Fruit fly (Drosophila melanogaster) whole organism, embryonic: ENCODE measurements around the gene Cyp4d14.

Experiments
- Aef1 ChIP-seq: fragments of 200-800 bp; sonication (Bioruptor generic); IDR thresholded peaks from 3 replicates; pipeline ENCODE4 v1.3.6; 2022; ENCODE audit warnings: missing biosample characterization, missing genetic modification characterization
- CG10209 ChIP-seq: fragments of 200-800 bp; sonication (Bioruptor generic); optimal IDR thresholded peaks from 3 replicates; lab custom pipeline; 2017; ENCODE audit warnings: missing biosample characterization, mild to moderate bottlenecking, missing genetic modification characterization, missing genetic modification reagents
- CG10274 ChIP-seq: fragments of 200-800 bp; sonication (Bioruptor generic); optimal IDR thresholded peaks from 3 replicates; lab custom pipeline; 2017; ENCODE audit warnings: missing biosample characterization, mild to moderate bottlenecking, missing genetic modification characterization
- CG11504 ChIP-seq: fragments of 200-800 bp; sonication (Bioruptor generic); optimal IDR thresholded peaks from 3 replicates; lab custom pipeline; 2019; ENCODE audit warnings: missing biosample characterization, mild to moderate bottlenecking, missing genetic modification characterization, moderate library complexity
- CG13123 ChIP-seq: fragments of 200-800 bp; sonication (Bioruptor generic); optimal IDR thresholded peaks from 2 replicates; lab custom pipeline; 2016; ENCODE audit warnings: missing biosample characterization, missing genetic modification characterization
- CG13624 ChIP-seq: fragments of 200-800 bp; sonication (Bioruptor generic); optimal IDR thresholded peaks from 2 replicates; lab custom pipeline; 2016; ENCODE audit warnings: missing biosample characterization, missing genetic modification characterization
- CG17186 ChIP-seq: fragments of 200-800 bp; sonication (Bioruptor generic); optimal IDR thresholded peaks from 3 replicates; lab custom pipeline; 2017; ENCODE audit warnings: missing biosample characterization, missing genetic modification reagents, missing genetic modification characterization
- CG17328 ChIP-seq: fragments of 200-800 bp; sonication (Bioruptor generic); IDR thresholded peaks from 2 replicates; pipeline ENCODE4 v1.3.6; 2022; ENCODE audit warnings: missing biosample characterization, missing genetic modification characterization
- CG18619 ChIP-seq: fragments of 200-800 bp; sonication (Bioruptor generic); optimal IDR thresholded peaks from 3 replicates; lab custom pipeline; 2017; ENCODE audit warnings: missing biosample characterization, mild to moderate bottlenecking, missing genetic modification characterization
- CG2120 ChIP-seq: fragments of 200-800 bp; sonication (Bioruptor generic); optimal IDR thresholded peaks from 3 replicates; lab custom pipeline; 2016; ENCODE audit warnings: missing biosample characterization, missing genetic modification characterization
- CG2129 ChIP-seq: fragments of 200-800 bp; sonication (Bioruptor generic); IDR thresholded peaks from 2 replicates; pipeline ENCODE4 v1.3.6; 2022; ENCODE audit warnings: missing biosample characterization, missing genetic modification characterization; ENCODE audit not compliant: partially characterized antibody
- CG3726 ChIP-seq: fragments of 200-800 bp; sonication (Bioruptor generic); IDR thresholded peaks from 3 replicates; pipeline ENCODE4, ENCODE4 v1.3.6; 2022; ENCODE audit warnings: missing biosample characterization, missing genetic modification characterization
- CG6272 ChIP-seq: fragments of 200-800 bp; sonication (Bioruptor generic); IDR thresholded peaks from 2 replicates; pipeline ENCODE4 v1.3.6; 2022; ENCODE audit warnings: missing biosample characterization, missing genetic modification characterization
- CG7928 ChIP-seq: fragments of 200-800 bp; sonication (Bioruptor generic); optimal IDR thresholded peaks from 2 replicates; lab custom pipeline; 2017; ENCODE audit warnings: missing biosample characterization, mild to moderate bottlenecking, missing genetic modification characterization
- CG9437 ChIP-seq: fragments of 200-800 bp; sonication (Bioruptor generic); optimal IDR thresholded peaks from 2 replicates; lab custom pipeline; 2018; ENCODE audit warnings: missing biosample characterization, mild to moderate bottlenecking, missing genetic modification characterization
- CG9932 ChIP-seq: fragments of 200-800 bp; sonication (Bioruptor generic); IDR thresholded peaks from 2 replicates; pipeline ENCODE4 v1.3.6; 2022; ENCODE audit warnings: missing biosample characterization, missing genetic modification characterization
- CoRest ChIP-seq: fragments of 200-800 bp; sonication (Bioruptor generic); optimal IDR thresholded peaks from 3 replicates; lab custom pipeline; 2018; ENCODE audit warnings: missing biosample characterization, mild to moderate bottlenecking, missing genetic modification characterization, moderate library complexity
- Drgx ChIP-seq: fragments of 200-800 bp; sonication (Bioruptor generic); IDR thresholded peaks from 2 replicates; pipeline ENCODE4 v1.3.6; 2022; ENCODE audit warnings: missing biosample characterization, missing genetic modification characterization
- Ets65A ChIP-seq: fragments of 200-800 bp; sonication (Bioruptor generic); peaks from one replicate; lab custom pipeline; 2016; ENCODE audit warnings: missing biosample characterization, missing genetic modification characterization
- H15 ChIP-seq: fragments of 200-800 bp; sonication (Bioruptor generic); IDR thresholded peaks from 3 replicates; pipeline ENCODE4 v1.3.6; 2022; ENCODE audit warnings: missing biosample characterization, missing genetic modification characterization
- Jarid2 ChIP-seq: fragments of 200-800 bp; sonication (Bioruptor generic); optimal IDR thresholded peaks from 3 replicates; lab custom pipeline; 2017; ENCODE audit warnings: mild to moderate bottlenecking, missing biosample characterization, missing genetic modification reagents, missing genetic modification characterization
- Meics ChIP-seq: fragments of 200-800 bp; sonication (Bioruptor generic); optimal IDR thresholded peaks from 2 replicates; lab custom pipeline; 2017; ENCODE audit warnings: missing biosample characterization, mild to moderate bottlenecking, missing genetic modification characterization
- Myb ChIP-seq: fragments of 200-800 bp; sonication (Bioruptor generic); optimal IDR thresholded peaks from 2 replicates; lab custom pipeline; 2016; ENCODE audit warnings: missing biosample characterization, missing genetic modification characterization
- Sox100B ChIP-seq: fragments of 200-800 bp; sonication (Bioruptor generic); optimal IDR thresholded peaks from 3 replicates; lab custom pipeline; 2018; ENCODE audit warnings: missing biosample characterization, mild to moderate bottlenecking, missing genetic modification characterization
- abd-A ChIP-seq: fragments of 200-800 bp; sonication (Bioruptor generic); optimal IDR thresholded peaks from 3 replicates; lab custom pipeline; 2019; ENCODE audit warnings: missing biosample characterization, mild to moderate bottlenecking, missing genetic modification characterization, moderate library complexity
- bigmax ChIP-seq: fragments of 200-800 bp; sonication (Bioruptor generic); optimal IDR thresholded peaks from 2 replicates; lab custom pipeline; 2018; ENCODE audit warnings: missing biosample characterization, mild to moderate bottlenecking, missing genetic modification characterization
- da ChIP-seq: fragments of 200-800 bp; sonication (Bioruptor generic); optimal IDR thresholded peaks from 2 replicates; lab custom pipeline; 2016; ENCODE audit warnings: missing biosample characterization, missing genetic modification characterization
- dmrt11E ChIP-seq: fragments of 200-800 bp; sonication (Bioruptor generic); optimal IDR thresholded peaks from 3 replicates; lab custom pipeline; 2018; ENCODE audit warnings: missing biosample characterization, mild to moderate bottlenecking, missing genetic modification characterization, moderate library complexity
- eve ChIP-seq, 2 experiments: fragments of >200 bp; optimal IDR thresholded peaks; 2 replicates each; lab custom pipeline; 2017; ENCODE audit warnings: missing biosample characterization in 2 of 2, missing genetic modification characterization in 2 of 2
- fd96Cb ChIP-seq: fragments of 200-800 bp; sonication (Bioruptor generic); optimal IDR thresholded peaks from 2 replicates; lab custom pipeline; 2018; ENCODE audit warnings: missing biosample characterization, mild to moderate bottlenecking, missing genetic modification characterization, moderate library complexity
- gem ChIP-seq: fragments of 200-800 bp; sonication (Bioruptor generic); optimal IDR thresholded peaks from 2 replicates; lab custom pipeline; 2019; ENCODE audit warnings: missing biosample characterization, mild to moderate bottlenecking, missing genetic modification characterization, moderate library complexity
- ham ChIP-seq: fragments of 200-800 bp; sonication (Bioruptor generic); IDR thresholded peaks from 2 replicates; pipeline ENCODE4 v1.3.6; 2022; ENCODE audit warnings: missing biosample characterization, missing genetic modification characterization
- lilli ChIP-seq: fragments of 200-800 bp; sonication (Bioruptor generic); optimal IDR thresholded peaks from 3 replicates; lab custom pipeline; 2016; ENCODE audit warnings: missing biosample characterization, missing genetic modification characterization
- luna ChIP-seq: fragments of 200-800 bp; sonication (Bioruptor generic); optimal IDR thresholded peaks from 2 replicates; lab custom pipeline; 2016; ENCODE audit warnings: missing biosample characterization, missing genetic modification characterization
- maf-S ChIP-seq: fragments of 200-800 bp; sonication (Bioruptor generic); optimal IDR thresholded peaks from 2 replicates; lab custom pipeline; 2016; ENCODE audit warnings: missing biosample characterization, missing genetic modification characterization
- mam ChIP-seq: fragments of 200-800 bp; sonication (Bioruptor generic); optimal IDR thresholded peaks from 3 replicates; lab custom pipeline; 2016; ENCODE audit warnings: missing biosample characterization, missing genetic modification characterization
- nmo ChIP-seq: fragments of 200-800 bp; sonication (Bioruptor generic); optimal IDR thresholded peaks from 2 replicates; lab custom pipeline; 2018; ENCODE audit warnings: missing biosample characterization, mild to moderate bottlenecking, missing genetic modification characterization, moderate library complexity
- pb ChIP-seq: fragments of 200-800 bp; sonication (Bioruptor generic); optimal IDR thresholded peaks from 3 replicates; lab custom pipeline; 2016; ENCODE audit warnings: missing biosample characterization, missing genetic modification characterization
- pfk ChIP-seq: fragments of 200-800 bp; sonication (Bioruptor generic); optimal IDR thresholded peaks from 2 replicates; lab custom pipeline; 2018; ENCODE audit warnings: missing biosample characterization, mild to moderate bottlenecking, missing genetic modification characterization, moderate library complexity
- pho ChIP-seq: fragments of 200-800 bp; sonication (Bioruptor generic); optimal IDR thresholded peaks from 2 replicates; lab custom pipeline; 2016; ENCODE audit warnings: missing biosample characterization, missing genetic modification characterization
- pita ChIP-seq: fragments of 200-800 bp; sonication (Bioruptor generic); optimal IDR thresholded peaks from 2 replicates; lab custom pipeline; 2017; ENCODE audit warnings: missing biosample characterization, mild to moderate bottlenecking, missing genetic modification characterization
- prd ChIP-seq, 3 experiments: fragments of >200 bp in 2 of 3; fragments of 200-800 bp in 1 of 3; sonication (Bioruptor generic) in 1 of 3; optimal IDR thresholded peaks in 2 of 3; IDR thresholded peaks in 1 of 3; 2 replicates in 2 of 3; 3 replicates in 1 of 3; pipeline versions ENCODE4 v1.3.6 to Lab custom; 2017 to 2022; ENCODE audit warnings: missing biosample characterization in 1 of 3, missing genetic modification characterization in 1 of 3
- schlank ChIP-seq: fragments of 200-800 bp; sonication (Bioruptor generic); optimal IDR thresholded peaks from 2 replicates; lab custom pipeline; 2018; ENCODE audit warnings: missing biosample characterization, mild to moderate bottlenecking, missing genetic modification characterization
- sens ChIP-seq: fragments of 200-800 bp; sonication (Bioruptor generic); peaks from one replicate; lab custom pipeline; 2016; ENCODE audit warnings: missing biosample characterization, missing genetic modification characterization
- stc ChIP-seq: fragments of 200-800 bp; sonication (Bioruptor generic); IDR thresholded peaks from 2 replicates; pipeline ENCODE4 v1.3.6; 2022; ENCODE audit warnings: missing biosample characterization, missing genetic modification characterization
- sug ChIP-seq: fragments of 200-800 bp; optimal IDR thresholded peaks from 2 replicates; lab custom pipeline; 2019; ENCODE audit warnings: missing biosample characterization, mild to moderate bottlenecking, missing genetic modification characterization, moderate library complexity
- trh ChIP-seq: fragments of 200-800 bp; sonication (Bioruptor generic); optimal IDR thresholded peaks from 2 replicates; lab custom pipeline; 2016; ENCODE audit warnings: missing biosample characterization, missing genetic modification characterization
- zfh2 ChIP-seq: fragments of 200-800 bp; sonication (Bioruptor generic); optimal IDR thresholded peaks from 2 replicates; lab custom pipeline; 2016; ENCODE audit warnings: missing biosample characterization, missing genetic modification characterization

Gene Cyp4d14

DNA sequence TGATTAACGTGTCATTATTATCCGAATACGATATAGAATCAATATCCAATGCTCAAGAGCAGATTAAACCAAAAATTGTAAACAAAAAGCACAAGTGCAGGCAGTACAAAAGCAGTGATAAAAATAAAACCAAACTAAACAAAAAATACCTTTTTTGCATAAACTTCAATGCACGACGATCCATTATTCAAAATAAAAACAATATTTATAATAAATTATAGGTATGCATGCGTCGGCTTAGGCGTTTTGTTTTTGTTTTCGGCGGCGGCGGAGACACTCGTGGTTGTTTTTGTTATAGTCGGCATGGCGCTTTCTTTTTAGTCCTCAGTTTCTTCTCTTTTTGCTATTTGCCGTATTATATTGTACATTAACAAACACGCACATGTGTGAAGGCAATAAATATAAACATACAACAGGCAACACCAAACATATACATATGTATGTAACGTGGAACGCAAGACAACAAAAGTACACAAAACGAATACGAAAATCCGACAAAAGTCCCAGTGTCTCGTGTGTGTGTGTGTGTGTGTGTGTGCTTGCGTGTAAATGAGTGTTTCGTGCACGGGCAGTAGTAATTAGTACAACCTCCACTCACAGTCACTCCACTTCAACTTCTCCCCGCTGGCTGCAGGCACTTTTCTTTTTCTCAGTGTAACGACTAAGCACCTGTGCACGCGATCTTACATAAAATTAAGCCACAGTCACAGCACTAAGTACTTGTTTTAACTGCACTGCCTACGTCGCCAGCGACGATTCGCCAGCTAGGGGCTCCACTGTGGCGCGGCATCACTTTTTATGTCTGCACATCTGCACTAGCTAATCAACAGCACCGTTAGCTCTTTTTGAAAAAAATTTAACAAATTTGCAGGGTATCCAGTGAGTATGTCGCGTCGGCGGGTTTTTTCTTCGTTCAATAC, 39.0 kb downstream of the Cyp4d14 start (continued):
- TF ChIP-seq CG6272 (GFP tag; lab: Robert Waterston, UW) (peak; percentile 11; the same call in 1 of the 2 replicates), Jarid2 (GFP tag; lab: Kevin White, UChicago) (peak; percentile 60), luna (GFP tag; lab: Kevin White, UChicago) (no peak), maf-S (GFP tag; lab: Kevin White, UChicago) (peak; percentile 65), Myb (GFP tag; lab: Kevin White, UChicago) (peak; percentile 37), schlank (tag; lab: Kevin White, UChicago) (no peak), pho (GFP tag; lab: Kevin White, UChicago) (peak; percentile 27), da (GFP tag; lab: Kevin White, UChicago) (peak; percentile 1), CG17186 (no peak), sens (GFP tag; lab: Kevin White, UChicago) (peak; percentile 73), Aef1 (GFP tag; lab: Robert Waterston, UW) (peak; percentile 50), CG17328 (peak; percentile 40), trh (no peak), bigmax (no peak), stc (GFP tag; lab: Robert Waterston, UW) (no peak; the same call in 1 of the 2 replicates), CG9437 (peak; percentile 3), pb (GFP tag; lab: Kevin White, UChicago) (peak; percentile 12), zfh2 (GFP tag; lab: Kevin White, UChicago) (peak; percentile 33), CG9932 (peak; percentile 58), Sox100B (GFP tag; lab: Kevin White, UChicago) (peak; percentile 21), CG18619 (GFP tag; lab: Kevin White, UChicago) (peak; percentile 27), pita (no peak), Meics (GFP tag; lab: Kevin White, UChicago) (peak; percentile 57), dmrt11E (tag; lab: Kevin White, UChicago) (no peak), CG13123 (GFP tag; lab: Kevin White, UChicago) (no peak), H15 (GFP tag; lab: Robert Waterston, UW) (0 out of 3 replicates have a peak, but pooled peaks have one; percentile 18), prd (optimal IDR thresholded peaks at IDR 0.05; lab: Kevin White, UChicago) (no peak), prd (GFP tag; IDR thresholded peaks at IDR 0.05; lab: Robert Waterston, UW) (peak; percentile 65; the same call in 2 of the 3 replicates), CG3726 (GFP tag; lab: Robert Waterston, UW) (no peak), CG2129 (GFP tag; lab: Robert Waterston, UW) (no peak), fd96Cb (tag; lab: Kevin White, UChicago) (peak; percentile 23), gem (peak; percentile 59), pfk (GFP tag; lab: Kevin White, UChicago) (no peak), nmo (GFP tag; lab: Kevin White, UChicago) (peak; percentile 15), abd-A (tag; lab: Kevin White, UChicago) (no peak), CG10209 (GFP tag; lab: Kevin White, UChicago) (peak; percentile 3), CG13624 (GFP tag; lab: Kevin White, UChicago) (peak; percentile 12), mam (GFP tag; lab: Kevin White, UChicago) (peak; percentile 30), CoRest (peak; percentile 25), ham (no peak), Drgx (GFP tag; lab: Robert Waterston, UW) (peak; percentile 49), CG2120 (GFP tag; lab: Kevin White, UChicago) (peak; percentile 45), sug (no peak), lilli (peak; percentile 39), eve (GFP tag; optimal IDR thresholded peaks at IDR 0.05; lab: Kevin White, UChicago) (peak in 1 of 2 experiments; percentile 67), CG7928 (no peak), CG11504 (tag; lab: Kevin White, UChicago) (peak; percentile 47), CG10274 (GFP tag; lab: Kevin White, UChicago) (peak; percentile 50), Ets65A (GFP tag; lab: Kevin White, UChicago) (peak; percentile 81)
